Worm (Caenorhabditis elegans): ENCODE measurements around the gene R12B2.6.

- TF ChIP-seq elt-1 (tag; optimal IDR thresholded peaks at IDR 0.05; ENCODE audit: borderline replicate concordance, insufficient read depth), result no peak
- no peak for TF ChIP-seq unc-62 (GFP tag; optimal IDR thresholded peaks at IDR 0.05)
- no peak for TF ChIP-seq nhr-28 (tag; optimal IDR thresholded peaks at IDR 0.05)
- TF ChIP-seq pha-4 (tag; optimal IDR thresholded peaks at IDR 0.05), result no peak
- no peak for TF ChIP-seq ztf-11 (tag; optimal IDR thresholded peaks at IDR 0.05)
- TF ChIP-seq elt-3 (tag; optimal IDR thresholded peaks at IDR 0.05), result no peak
- TF ChIP-seq mab-5 (tag; optimal IDR thresholded peaks at IDR 0.05), result no peak
- TF ChIP-seq ceh-39 (tag; optimal IDR thresholded peaks at IDR 0.05), result no peak
- no peak for TF ChIP-seq nhr-76 (tag; optimal IDR thresholded peaks at IDR 0.05)
- TF ChIP-seq snpc-4 (tag; optimal IDR thresholded peaks at IDR 0.05), result no peak
- TF ChIP-seq lsy-2 (tag; optimal IDR thresholded peaks at IDR 0.05), result no peak
- TF ChIP-seq nhr-237 (tag; optimal IDR thresholded peaks at IDR 0.05), result no peak
- TF ChIP-seq ces-1 (GFP tag; optimal IDR thresholded peaks at IDR 0.05), result no peak
- TF ChIP-seq lin-32 (GFP tag; optimal IDR thresholded peaks at IDR 0.05), result no peak
Observed at ce11 chrIII:5805273-5805672, 28.7 kb downstream of the R12B2.6 start, which contains the start of gene R12B2.3.

Data from whole organism, mixed stage, embryonic.